Fruit fly (Drosophila melanogaster) whole organism, wandering third instar larva: ENCODE measurements around the gene tub.

Experiments used
- Abd-B ChIP-seq: fragments of >200 bp; optimal IDR thresholded peaks from 2 replicates; lab custom pipeline; 2017; ENCODE audit warnings: missing biosample characterization, missing genetic modification characterization
- CG32264 ChIP-seq: fragments of 200-800 bp; sonication (Bioruptor generic); optimal IDR thresholded peaks from 2 replicates; lab custom pipeline; 2016; ENCODE audit warnings: missing biosample characterization, missing genetic modification characterization
- CG9705 ChIP-seq: fragments of 200-800 bp; sonication (Bioruptor generic); optimal IDR thresholded peaks from 2 replicates; lab custom pipeline; 2018; ENCODE audit warnings: missing biosample characterization, mild to moderate bottlenecking, missing genetic modification characterization
- CrebA ChIP-seq: fragments of 200-800 bp; sonication (Bioruptor generic); optimal IDR thresholded peaks from 2 replicates; lab custom pipeline; 2016; ENCODE audit warnings: missing biosample characterization, mild to moderate bottlenecking, missing genetic modification characterization, borderline replicate concordance
- Dfd ChIP-seq: fragments of >200 bp; optimal IDR thresholded peaks from 2 replicates; lab custom pipeline; 2017; ENCODE audit warnings: missing biosample characterization, missing genetic modification characterization
- Dif ChIP-seq: fragments of 200-275, 200-300 bp; sonication (Bioruptor generic); optimal IDR thresholded peaks from 2 replicates; lab custom pipeline; 2018; ENCODE audit warnings: missing biosample characterization, missing genetic modification characterization; ENCODE audit not compliant: partially characterized antibody
- GATAd ChIP-seq: sonication (Bioruptor generic); optimal IDR thresholded peaks from 2 replicates; lab custom pipeline; 2016; ENCODE audit warnings: missing biosample characterization, missing genetic modification characterization
- HLH106 ChIP-seq: fragments of 200-800 bp; optimal IDR thresholded peaks from 3 replicates; lab custom pipeline; 2019; ENCODE audit warnings: missing biosample characterization, mild to moderate bottlenecking, missing genetic modification characterization, moderate library complexity
- Hnf4 ChIP-seq: fragments of 200-800 bp; sonication (Bioruptor generic); optimal IDR thresholded peaks from 2 replicates; lab custom pipeline; 2016; ENCODE audit warnings: missing biosample characterization, mild to moderate bottlenecking, missing genetic modification characterization
- Hr78 ChIP-seq: fragments of >200 bp; optimal IDR thresholded peaks from 2 replicates; lab custom pipeline; 2017; ENCODE audit warnings: missing biosample characterization, missing genetic modification characterization
- Hr83 ChIP-seq: fragments of 200-300 bp; sonication (Bioruptor generic); optimal IDR thresholded peaks from 2 replicates; lab custom pipeline; 2016; ENCODE audit warnings: missing biosample characterization, mild to moderate bottlenecking, missing genetic modification characterization, moderate library complexity; ENCODE audit not compliant: poor library complexity, severe bottlenecking
- Jra ChIP-seq: sonication (Bioruptor generic); optimal IDR thresholded peaks from 2 replicates; lab custom pipeline; 2016; ENCODE audit warnings: missing biosample characterization, missing genetic modification characterization
- Mio ChIP-seq: sonication (Bioruptor generic); optimal IDR thresholded peaks from 2 replicates; lab custom pipeline; 2016; ENCODE audit warnings: missing biosample characterization, missing genetic modification characterization
- Myc ChIP-seq: fragments of >200 bp; optimal IDR thresholded peaks from 2 replicates; lab custom pipeline; 2017
- N ChIP-seq: fragments of >200 bp; optimal IDR thresholded peaks from 2 replicates; lab custom pipeline; 2018; ENCODE audit warnings: missing biosample characterization, missing external identifiers, missing genetic modification characterization
- OdsH ChIP-seq: fragments of 200-800 bp; sonication (Bioruptor generic); optimal IDR thresholded peaks from 2 replicates; lab custom pipeline; 2016; ENCODE audit warnings: missing biosample characterization, mild to moderate bottlenecking, missing genetic modification characterization
- Rel ChIP-seq, 2 experiments: fragments of 200-800 bp; sonication (Bioruptor generic) in 1 of 2; optimal IDR thresholded peaks; 2 replicates in 1 of 2; 3 replicates in 1 of 2; lab custom pipeline; 2016 to 2019; ENCODE audit warnings: mild to moderate bottlenecking in 2 of 2, missing biosample characterization in 2 of 2, missing genetic modification characterization in 2 of 2, moderate library complexity in 1 of 2
- Sp1 ChIP-seq: fragments of 200-800 bp; sonication (Bioruptor generic); optimal IDR thresholded peaks from 3 replicates; lab custom pipeline; 2019; ENCODE audit warnings: missing biosample characterization, mild to moderate bottlenecking, missing genetic modification characterization, moderate library complexity
- br ChIP-seq: fragments of 200-800 bp; sonication (Bioruptor generic); optimal IDR thresholded peaks from 2 replicates; lab custom pipeline; 2016; ENCODE audit warnings: missing biosample characterization, missing genetic modification characterization
- brk ChIP-seq: fragments of 200-800 bp; sonication (Bioruptor generic); optimal IDR thresholded peaks from 2 replicates; lab custom pipeline; 2016; ENCODE audit warnings: missing biosample characterization, mild to moderate bottlenecking, missing genetic modification characterization
- dmrt93B ChIP-seq: fragments of 200-800 bp; sonication (Bioruptor generic); optimal IDR thresholded peaks from 2 replicates; lab custom pipeline; 2018; ENCODE audit warnings: missing biosample characterization, mild to moderate bottlenecking, missing genetic modification characterization
- dsf ChIP-seq: sonication (Bioruptor generic); optimal IDR thresholded peaks from 2 replicates; lab custom pipeline; 2016; ENCODE audit warnings: missing biosample characterization, missing genetic modification characterization, borderline replicate concordance
- foxo ChIP-seq, 2 experiments: fragments of 200-800 bp; sonication (Bioruptor generic); optimal IDR thresholded peaks; 2 replicates in 1 of 2; 3 replicates in 1 of 2; lab custom pipeline; 2016 to 2017; ENCODE audit warnings: missing biosample characterization in 2 of 2, missing genetic modification characterization in 2 of 2
- h ChIP-seq: fragments of 200-800 bp; sonication (Bioruptor generic); optimal IDR thresholded peaks from 3 replicates; lab custom pipeline; 2016; ENCODE audit warnings: missing biosample characterization, mild to moderate bottlenecking, missing genetic modification characterization
- jim ChIP-seq: fragments of 175-275, 200-325 bp; sonication (Bioruptor generic); optimal IDR thresholded peaks from 2 replicates; lab custom pipeline; 2016; ENCODE audit warnings: missing biosample characterization, mild to moderate bottlenecking, missing genetic modification characterization
- psq ChIP-seq: fragments of 200-800 bp; sonication (Bioruptor generic); optimal IDR thresholded peaks from 3 replicates; lab custom pipeline; 2017; ENCODE audit warnings: missing biosample characterization, mild to moderate bottlenecking, missing genetic modification characterization, moderate library complexity
- rgr ChIP-seq: fragments of 200-800 bp; sonication (Bioruptor generic); optimal IDR thresholded peaks from 3 replicates; lab custom pipeline; 2016; ENCODE audit warnings: missing biosample characterization, mild to moderate bottlenecking, missing genetic modification characterization
- tai ChIP-seq: sonication (Bioruptor generic); optimal IDR thresholded peaks from 2 replicates; lab custom pipeline; 2016; ENCODE audit warnings: missing biosample characterization, missing genetic modification characterization
- usp ChIP-seq: fragments of >200 bp; optimal IDR thresholded peaks from 2 replicates; lab custom pipeline; 2017; ENCODE audit warnings: missing biosample characterization, missing genetic modification characterization
- woc ChIP-seq: sonication (Bioruptor generic); optimal IDR thresholded peaks from 2 replicates; lab custom pipeline; 2016; ENCODE audit warnings: missing biosample characterization, mild to moderate bottlenecking, missing genetic modification characterization

Gene tub

DNA sequence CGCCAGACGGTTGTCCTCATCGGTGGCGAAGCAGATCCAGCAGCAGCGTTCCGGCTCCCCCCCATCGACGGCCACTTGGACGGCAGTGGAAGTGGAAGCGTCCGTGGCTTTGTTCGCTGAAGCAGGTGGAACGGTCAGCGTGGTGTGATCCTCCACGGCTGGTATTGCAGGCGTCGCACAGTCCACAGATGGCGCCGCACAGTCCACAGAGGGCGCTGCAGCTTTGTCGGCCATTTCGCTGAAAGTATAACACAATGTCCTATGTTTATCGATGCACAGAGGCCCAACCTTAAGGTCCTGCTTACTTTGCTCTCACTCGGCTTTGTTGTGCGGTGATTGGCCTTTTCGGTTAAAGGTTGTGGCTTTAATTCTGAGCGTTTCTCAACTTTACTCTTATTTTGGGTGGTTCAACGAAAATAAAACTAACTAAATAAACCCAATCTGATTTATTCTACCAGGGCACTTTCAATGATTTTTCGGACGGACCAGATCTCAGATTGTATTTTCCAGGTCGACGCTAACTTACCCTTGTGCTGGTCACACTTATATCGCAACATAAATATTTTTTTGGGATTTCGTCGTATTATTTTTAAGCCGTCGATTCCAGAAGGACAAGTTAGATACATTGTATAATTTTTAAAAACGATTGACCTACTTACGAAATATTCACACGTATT lies 10.0 kb downstream of the tub start, which contains the start of gene CG9855:
Gene CG9855 (minus strand): TSS at position 473 of the 677 bp plus-strand sequence.
- no peak for TF ChIP-seq rgr (GFP tag; lab: Kevin White, UChicago)
- TF ChIP-seq Rel (GFP tag; optimal IDR thresholded peaks at IDR 0.05; lab: Kevin White, UChicago), result no peak
- peak; percentile 92 for TF ChIP-seq Rel (tag; optimal IDR thresholded peaks at IDR 0.05; lab: Kevin White, UChicago)
- no peak for TF ChIP-seq usp (GFP tag; lab: Kevin White, UChicago)
- no peak for TF ChIP-seq Jra
- peak; percentile 6 for TF ChIP-seq woc (GFP tag; lab: Kevin White, UChicago)
- peak; percentile 4 for TF ChIP-seq h (GFP tag; lab: Kevin White, UChicago)

DNA sequence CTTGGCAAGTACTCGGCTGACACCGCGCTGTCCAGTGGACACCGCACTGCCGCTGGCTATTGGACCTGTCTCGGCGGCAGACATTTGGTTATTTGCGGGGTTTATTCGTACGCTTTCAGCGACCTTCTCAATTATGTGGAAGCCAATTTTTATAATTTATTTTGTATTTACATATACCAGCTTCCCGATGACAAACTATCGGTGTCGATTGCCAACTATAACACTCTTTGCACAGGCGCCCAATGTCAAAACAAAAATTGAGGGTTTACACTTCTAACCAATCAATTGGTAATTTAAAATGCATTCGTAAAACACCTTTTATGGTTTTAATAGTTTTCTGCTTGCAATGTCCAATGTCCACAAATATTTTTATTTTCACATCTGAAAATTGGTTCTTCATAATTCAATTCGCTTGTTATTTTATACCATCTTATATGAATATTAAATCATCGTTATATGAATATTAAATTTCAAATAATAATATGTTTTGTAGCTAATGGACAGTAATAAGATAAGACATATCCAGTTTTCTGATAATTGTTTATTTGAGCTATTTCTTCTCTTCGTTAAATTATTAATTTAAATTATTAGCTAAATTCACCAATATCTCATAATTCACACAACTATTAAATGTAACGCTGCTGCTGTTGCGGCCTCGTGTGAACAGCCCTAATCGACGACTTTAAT lies 12.4 kb downstream of the tub start:
- TF ChIP-seq Hr78 (peak; percentile 67), CG32264 (GFP tag; lab: Kevin White, UChicago) (no peak), h (GFP tag; lab: Kevin White, UChicago) (peak; percentile 11), woc (GFP tag; lab: Kevin White, UChicago) (peak; percentile 62), CG9705 (no peak), HLH106 (tag; lab: Kevin White, UChicago) (peak; percentile 28), N (GFP tag; lab: Kevin White, UChicago) (peak; percentile 88), Abd-B (GFP tag; lab: Kevin White, UChicago) (peak; percentile 48), Sp1 (GFP tag; lab: Kevin White, UChicago) (no peak), dmrt93B (GFP tag; lab: Kevin White, UChicago) (peak; percentile 16), psq (GFP tag; lab: Kevin White, UChicago) (peak; percentile 65), Rel (GFP tag; optimal IDR thresholded peaks at IDR 0.05; lab: Kevin White, UChicago) (no peak), Rel (tag; optimal IDR thresholded peaks at IDR 0.05; lab: Kevin White, UChicago) (no peak)

DNA sequence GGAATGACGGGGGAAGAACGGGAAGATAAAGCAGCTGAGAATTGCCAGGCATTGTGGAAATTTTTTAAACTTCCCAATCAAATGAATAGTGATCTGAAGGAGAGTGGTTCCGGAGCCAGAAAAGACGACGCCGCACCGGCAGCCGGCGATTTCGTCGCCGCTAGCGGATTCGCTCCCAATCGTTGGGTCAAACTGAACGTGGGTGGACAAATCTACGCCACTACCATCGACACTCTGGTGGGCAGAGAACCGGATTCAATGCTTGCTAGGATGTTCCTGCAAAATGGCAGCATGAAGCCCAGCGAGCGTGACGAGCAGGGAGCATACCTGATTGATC lies 12.9 kb downstream of the tub start, which contains the start of gene CG14647:
Gene CG14647 (plus strand): TSS at position 14 of the 337 bp plus-strand sequence.
- TF ChIP-seq Hnf4 (GFP tag; lab: Kevin White, UChicago), result no peak
- no peak for TF ChIP-seq Rel (GFP tag; optimal IDR thresholded peaks at IDR 0.05; lab: Kevin White, UChicago)
- TF ChIP-seq Rel (tag; optimal IDR thresholded peaks at IDR 0.05; lab: Kevin White, UChicago), result peak; percentile 96

DNA sequence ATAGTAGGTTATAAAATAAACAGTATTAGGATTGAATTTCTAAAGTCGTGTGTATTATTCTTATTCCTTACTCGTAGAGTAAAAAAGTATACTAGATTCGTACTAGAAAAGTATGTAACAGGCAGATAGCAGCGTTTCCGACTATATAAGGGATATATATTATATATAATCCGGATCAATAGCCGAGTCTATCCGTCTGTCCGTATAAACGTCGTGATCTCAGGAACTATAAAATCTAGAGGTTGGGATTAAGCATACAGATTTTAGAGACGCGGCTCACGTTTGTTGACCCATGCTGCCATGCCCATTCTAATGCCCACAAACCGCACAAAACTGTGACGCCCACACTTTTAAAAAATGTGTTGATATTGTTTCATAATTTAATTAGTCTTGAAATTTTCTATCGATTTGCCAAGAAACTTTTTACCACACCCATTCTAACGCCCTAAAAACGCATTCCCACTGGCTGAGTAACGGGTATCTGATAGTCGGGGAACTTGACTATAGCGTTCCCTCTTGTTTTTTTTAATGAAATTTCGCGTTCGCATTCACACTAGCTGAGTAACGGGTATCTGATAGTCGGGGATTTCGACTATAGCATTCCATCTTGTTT lies 14.5 kb downstream of the tub start, which contains the start of gene CG9853:
Gene CG9853 (minus strand): TSS at position 51 of the 613 bp plus-strand sequence.
- TF ChIP-seq Dfd (GFP tag; lab: Kevin White, UChicago) (peak; percentile 92), Abd-B (GFP tag; lab: Kevin White, UChicago) (no peak)

DNA sequence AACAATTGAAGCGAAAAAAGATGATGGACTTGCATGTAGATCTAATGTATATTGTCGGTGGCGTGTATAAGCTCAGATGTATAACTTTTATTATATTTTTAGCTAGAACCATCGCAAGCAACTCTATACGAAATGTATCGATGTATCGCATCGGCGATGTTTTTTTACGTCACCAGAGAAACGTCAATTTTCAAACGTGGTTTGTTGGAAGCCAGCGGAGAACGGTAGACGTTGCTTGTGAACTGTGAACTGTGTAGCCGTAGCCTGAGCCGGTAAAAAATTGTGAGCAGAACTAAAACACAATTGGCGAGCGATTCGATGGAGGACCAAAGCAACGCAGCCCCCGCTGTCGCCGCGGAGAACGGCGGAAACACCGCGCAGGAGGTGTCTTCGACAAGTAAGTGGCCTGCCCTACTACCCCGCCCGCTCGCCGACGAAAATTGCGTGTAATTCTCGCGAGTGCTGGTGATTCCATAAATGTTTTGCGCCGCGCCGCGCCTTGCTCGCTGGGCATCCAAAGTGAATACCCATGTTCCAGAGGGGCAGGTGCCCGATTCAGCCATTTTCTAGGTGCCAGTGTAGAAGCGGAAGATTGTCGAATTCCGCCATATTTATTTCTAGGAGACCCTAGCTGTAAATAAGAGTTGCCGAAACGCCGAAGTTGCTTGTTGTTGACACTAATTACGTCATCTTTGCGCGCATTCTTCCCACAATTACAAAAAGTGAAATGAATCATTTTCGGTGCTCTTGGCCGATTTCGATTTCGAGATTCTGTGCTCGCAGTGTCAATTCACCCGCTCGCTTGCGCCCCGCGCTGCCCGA lies 15.6 kb downstream of the tub start, which contains the start of gene lost:
Gene lost (plus strand): TSS at position 193 of the 822 bp plus-strand sequence.
- TF ChIP-seq jim, result no peak
- TF ChIP-seq rgr (GFP tag; lab: Kevin White, UChicago), result peak; percentile 43
- no peak for TF ChIP-seq Mio (GFP tag; lab: Kevin White, UChicago)
- peak; percentile 25 for TF ChIP-seq dsf (GFP tag; lab: Kevin White, UChicago)
- TF ChIP-seq Dif (GFP tag; lab: Kevin White, UChicago), result peak; percentile 57
- no peak for TF ChIP-seq br (GFP tag; lab: Kevin White, UChicago)
- TF ChIP-seq Rel (GFP tag; optimal IDR thresholded peaks at IDR 0.05; lab: Kevin White, UChicago), result no peak
- TF ChIP-seq Rel (tag; optimal IDR thresholded peaks at IDR 0.05; lab: Kevin White, UChicago), result peak; percentile 58
- TF ChIP-seq Myc, result peak; percentile 68
- TF ChIP-seq Hr83 (GFP tag; lab: Kevin White, UChicago), result peak; percentile 66
- peak; percentile 60 for TF ChIP-seq Hnf4 (GFP tag; lab: Kevin White, UChicago)
- TF ChIP-seq foxo (GFP tag; optimal IDR thresholded peaks at IDR 0.05; lab: Kevin White, UChicago), result no peak
- no peak for TF ChIP-seq h (GFP tag; lab: Kevin White, UChicago)
- TF ChIP-seq brk (GFP tag; lab: Kevin White, UChicago), result no peak
- TF ChIP-seq GATAd, result no peak
- TF ChIP-seq woc (GFP tag; lab: Kevin White, UChicago), result peak; percentile 44
- no peak for TF ChIP-seq CrebA (GFP tag; lab: Kevin White, UChicago)
- no peak for TF ChIP-seq CG9705
- no peak for TF ChIP-seq tai (GFP tag; lab: Kevin White, UChicago)
- peak; percentile 29 for TF ChIP-seq HLH106 (tag; lab: Kevin White, UChicago)
- peak; percentile 1 for TF ChIP-seq Sp1 (GFP tag; lab: Kevin White, UChicago)
- TF ChIP-seq OdsH, result no peak
